Fruit fly (Drosophila melanogaster) whole organism: ENCODE data around the gene Taf4.

ENCODE experiments used
- CG8478 ChIP-seq: fragments of >200 bp; optimal IDR thresholded peaks from 2 replicates; lab custom pipeline; 2018; ENCODE audit warnings: inconsistent platforms
- Dll ChIP-seq: fragments of >200 bp; optimal IDR thresholded peaks from 2 replicates; lab custom pipeline; 2017
- EcR ChIP-seq, 2 experiments: fragments of >200 bp; optimal IDR thresholded peaks; 2 replicates each; lab custom pipeline; 2017; ENCODE audit warnings: missing biosample characterization in 2 of 2, missing genetic modification characterization in 2 of 2, missing genetic modification reagents in 2 of 2
- pan ChIP-seq: fragments of >200 bp; optimal IDR thresholded peaks from 2 replicates; lab custom pipeline; 2017
- psq ChIP-seq: fragments of >200 bp; optimal IDR thresholded peaks from 2 replicates; lab custom pipeline; 2017
- usp ChIP-seq: fragments of >200 bp; optimal IDR thresholded peaks from 2 replicates; lab custom pipeline; 2017; ENCODE audit warnings: missing biosample characterization, missing genetic modification characterization, mixed read lengths

Taf4 gene

dm6 chr3L:16128481-16128972, 15.5 kb downstream of the Taf4 start, which contains the start of gene Pgm1:
Pgm1 (minus strand) TSS chr3L:16128531.
- no peak for TF ChIP-seq Dll (lab: Kevin White, UChicago)
- no peak for TF ChIP-seq EcR (GFP tag; optimal IDR thresholded peaks at IDR 0.05; lab: Kevin White, UChicago)
- no peak for TF ChIP-seq CG8478 (lab: Kevin White, UChicago)
- no peak for TF ChIP-seq pan (lab: Kevin White, UChicago)
- TF ChIP-seq usp (GFP tag; lab: Kevin White, UChicago), result no peak
- TF ChIP-seq psq, result no peak

dm6 chr3L:16128973-16129745, 16.1 kb downstream of the Taf4 start, which contains the start of gene SsRbeta:
SsRbeta (plus strand) TSS chr3L:16129617.
- no peak for TF ChIP-seq usp (GFP tag; lab: Kevin White, UChicago)
- no peak for TF ChIP-seq pan (lab: Kevin White, UChicago)
- no peak for TF ChIP-seq CG8478 (lab: Kevin White, UChicago)
- TF ChIP-seq Dll (lab: Kevin White, UChicago), result no peak
- TF ChIP-seq psq, result no peak
- no peak for TF ChIP-seq EcR (GFP tag; optimal IDR thresholded peaks at IDR 0.05; lab: Kevin White, UChicago)

dm6 chr3L:16131264-16132066, 18.5 kb downstream of the Taf4 start, which contains the start of the genes Trs20 and elg1:
Trs20 (minus strand) TSS chr3L:16131632.
elg1 (plus strand) TSS chr3L:16132028.
- TF ChIP-seq EcR (GFP tag; optimal IDR thresholded peaks at IDR 0.05; lab: Kevin White, UChicago), result no peak
- no peak for TF ChIP-seq pan (lab: Kevin White, UChicago)
- no peak for TF ChIP-seq Dll (lab: Kevin White, UChicago)
- no peak for TF ChIP-seq usp (GFP tag; lab: Kevin White, UChicago)
- no peak for TF ChIP-seq CG8478 (lab: Kevin White, UChicago)
- TF ChIP-seq psq, result no peak

dm6 chr3L:16132067-16132418, 19.0 kb downstream of the Taf4 start:
- TF ChIP-seq pan (lab: Kevin White, UChicago), result no peak
- TF ChIP-seq psq, result no peak
- no peak for TF ChIP-seq Dll (lab: Kevin White, UChicago)
- TF ChIP-seq CG8478 (lab: Kevin White, UChicago), result no peak
- TF ChIP-seq usp (GFP tag; lab: Kevin White, UChicago), result no peak
- no peak for TF ChIP-seq EcR (GFP tag; optimal IDR thresholded peaks at IDR 0.05; lab: Kevin White, UChicago)

- TF ChIP-seq usp (GFP tag; lab: Kevin White, UChicago) (no peak), EcR (GFP tag; optimal IDR thresholded peaks at IDR 0.05; lab: Kevin White, UChicago) (no peak), psq (no peak), Dll (lab: Kevin White, UChicago) (no peak), CG8478 (lab: Kevin White, UChicago) (no peak), pan (lab: Kevin White, UChicago) (no peak)
These were observed 24.0 kb downstream of the Taf4 start for dm6 chr3L:16136819-16137553.

dm6 chr3L:16137779-16138178, 24.8 kb downstream of the Taf4 start, which contains the start of gene CG5157:
CG5157 (minus strand) TSS chr3L:16137879.
- TF ChIP-seq EcR (GFP tag; optimal IDR thresholded peaks at IDR 0.05; lab: Kevin White, UChicago), result no peak

dm6 chr3L:16139131-16139530, 26.1 kb downstream of the Taf4 start:
- TF ChIP-seq psq (no peak), usp (GFP tag; lab: Kevin White, UChicago) (no peak), pan (lab: Kevin White, UChicago) (no peak), CG8478 (lab: Kevin White, UChicago) (no peak), EcR (GFP tag; optimal IDR thresholded peaks at IDR 0.05; lab: Kevin White, UChicago) (no peak), Dll (lab: Kevin White, UChicago) (no peak)

dm6 chr3L:16141556-16141955, 28.5 kb downstream of the Taf4 start:
- TF ChIP-seq CG8478 (lab: Kevin White, UChicago), result no peak
- no peak for TF ChIP-seq Dll (lab: Kevin White, UChicago)
- no peak for TF ChIP-seq pan (lab: Kevin White, UChicago)
- TF ChIP-seq EcR (GFP tag; optimal IDR thresholded peaks at IDR 0.05; lab: Kevin White, UChicago), result no peak
- TF ChIP-seq psq, result no peak
- TF ChIP-seq usp (GFP tag; lab: Kevin White, UChicago), result no peak

- no peak for TF ChIP-seq CG8478 (lab: Kevin White, UChicago)
- no peak for TF ChIP-seq Dll (lab: Kevin White, UChicago)
- no peak for TF ChIP-seq psq
- no peak for TF ChIP-seq pan (lab: Kevin White, UChicago)
- TF ChIP-seq usp (GFP tag; lab: Kevin White, UChicago), result no peak
- no peak for TF ChIP-seq EcR (GFP tag; optimal IDR thresholded peaks at IDR 0.05; lab: Kevin White, UChicago)
These were observed 30.9 kb downstream of the Taf4 start, which contains the start of gene CG32152 for dm6 chr3L:16143685-16144539. CG32152 (minus strand) TSS chr3L:16144036.

- TF ChIP-seq Dll (lab: Kevin White, UChicago) (no peak), CG8478 (lab: Kevin White, UChicago) (no peak), EcR (GFP tag; optimal IDR thresholded peaks at IDR 0.05; lab: Kevin White, UChicago) (no peak), usp (GFP tag; lab: Kevin White, UChicago) (no peak), psq (no peak), pan (lab: Kevin White, UChicago) (no peak)
These were observed 32.3 kb downstream of the Taf4 start for dm6 chr3L:16145282-16145681.
